Worm (Caenorhabditis elegans): ENCODE data around the gene F36H12.5.

DNA sequence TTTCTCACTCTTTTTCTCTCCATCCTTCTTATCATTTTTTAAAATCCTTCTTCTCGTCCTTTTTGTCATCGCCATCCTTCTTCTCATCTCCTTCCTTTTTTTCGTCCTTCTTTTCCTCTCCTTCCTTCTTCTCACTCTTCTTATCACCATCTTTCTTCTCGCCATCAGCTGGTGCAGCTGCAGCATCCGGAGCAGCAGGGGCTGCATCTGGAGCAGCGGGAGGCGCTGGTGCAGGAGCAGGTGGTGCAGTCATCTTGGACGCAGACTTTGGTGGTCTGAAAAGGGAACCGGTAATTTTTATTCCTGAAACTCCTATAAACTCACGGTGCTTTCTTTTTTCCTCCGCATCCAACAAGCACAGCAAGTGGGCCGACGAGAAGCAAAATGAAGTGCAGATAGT lies 44.9 kb upstream of the F36H12.5 start:
- TF ChIP-seq pqm-1 (tag; optimal IDR thresholded peaks at IDR 0.05), result no peak
- TF ChIP-seq nhr-11 (tag; optimal IDR thresholded peaks at IDR 0.05), result no peak
- TF ChIP-seq ceh-48 (tag; optimal IDR thresholded peaks at IDR 0.05), result no peak

All from whole organism, late embryonic.